Fruit fly (Drosophila melanogaster): ENCODE measurements around the gene CG42832.
A peak's percentile ranks its signal among the peaks of the same experiment; 100 is the strongest.

Gene CG42832

DNA sequence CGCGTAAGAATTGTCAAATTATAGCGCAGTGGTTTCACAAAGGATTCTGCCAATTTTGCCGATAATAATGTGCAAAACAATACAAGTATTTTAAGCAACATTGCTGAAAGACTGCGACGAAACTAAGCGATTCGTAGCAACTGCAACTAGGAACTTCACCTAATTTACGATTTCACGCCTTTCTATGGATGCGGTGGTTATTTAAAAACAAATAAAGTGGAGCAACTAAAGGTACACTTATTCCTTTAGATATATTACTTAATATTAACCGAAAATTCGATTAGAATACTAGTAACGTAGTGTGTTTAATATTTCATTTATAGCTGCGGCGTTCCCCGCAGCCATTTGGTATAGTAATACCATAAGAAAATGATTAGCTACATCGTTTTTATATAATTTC is 36.0 kb downstream of the CG42832 start, which contains the start of gene CG6071:
Gene CG6071 (minus strand): TSS at position 101 of the 400 bp plus-strand sequence.
- TF ChIP-seq bab1 (GFP tag; optimal IDR thresholded peaks at IDR 0.05) (no peak), pad (GFP tag; optimal IDR thresholded peaks at IDR 0.05) (no peak), CG1620 (GFP tag; optimal IDR thresholded peaks at IDR 0.05) (no peak), cnc (optimal IDR thresholded peaks at IDR 0.05) (no peak), CG14711 (tag; optimal IDR thresholded peaks at IDR 0.05) (no peak), Crg-1 (GFP tag; optimal IDR thresholded peaks at IDR 0.05) (no peak), CG11617 (GFP tag; optimal IDR thresholded peaks at IDR 0.05) (no peak), CG7101 (tag; optimal IDR thresholded peaks at IDR 0.05) (no peak), CG7045 (GFP tag; optimal IDR thresholded peaks at IDR 0.05) (no peak), CG33017 (tag; optimal IDR thresholded peaks at IDR 0.05) (no peak), toe (GFP tag; optimal IDR thresholded peaks at IDR 0.05) (no peak), Mnt (GFP tag; optimal IDR thresholded peaks at IDR 0.05) (no peak), cic (GFP tag; optimal IDR thresholded peaks at IDR 0.05) (no peak), Hr96 (GFP tag; optimal IDR thresholded peaks at IDR 0.05) (no peak), Clk (GFP tag; optimal IDR thresholded peaks at IDR 0.05) (no peak), CG12768 (GFP tag; optimal IDR thresholded peaks at IDR 0.05) (no peak), kay (GFP tag; ENCODE audit: borderline replicate concordance) (no peak)

DNA sequence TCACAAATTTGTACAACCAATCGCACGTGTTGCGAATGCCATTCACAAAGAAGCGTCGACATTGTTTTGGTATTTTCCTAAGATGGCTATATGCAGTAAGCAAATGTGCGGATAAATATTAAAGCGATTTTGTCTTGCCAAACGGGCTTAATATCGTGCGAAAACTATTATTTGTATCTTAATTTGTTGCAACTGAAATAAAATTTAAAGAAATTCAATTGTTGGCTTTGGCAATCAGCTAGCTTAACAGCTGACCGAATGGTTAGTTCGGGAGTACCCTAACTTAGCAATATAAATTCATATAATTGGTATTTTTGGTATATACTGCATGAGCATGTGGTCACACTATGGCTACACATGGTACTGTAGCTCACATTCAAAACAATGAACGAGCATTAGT is 38.5 kb downstream of the CG42832 start, which contains the start of the genes RIOK1 and Polr3H:
Gene RIOK1 (minus strand): TSS at position 65 of the 400 bp plus-strand sequence.
Gene Polr3H (plus strand): TSS at position 347 of the 400 bp plus-strand sequence.
- peak; percentile 60 for TF ChIP-seq CG1620 (GFP tag; optimal IDR thresholded peaks at IDR 0.05)
- TF ChIP-seq CG12768 (GFP tag; optimal IDR thresholded peaks at IDR 0.05): peak; percentile 52
- TF ChIP-seq ovo (GFP tag; optimal IDR thresholded peaks at IDR 0.05): no peak
- TF ChIP-seq CG11617 (GFP tag; optimal IDR thresholded peaks at IDR 0.05): peak; percentile 72
- no peak for TF ChIP-seq cnc (optimal IDR thresholded peaks at IDR 0.05)
- TF ChIP-seq CG33017 (tag; optimal IDR thresholded peaks at IDR 0.05): no peak
- no peak for TF ChIP-seq kay (GFP tag; ENCODE audit: borderline replicate concordance)
- TF ChIP-seq CG5204 (GFP tag; optimal IDR thresholded peaks at IDR 0.05): peak; percentile 57
- TF ChIP-seq Clk (GFP tag; optimal IDR thresholded peaks at IDR 0.05): peak; percentile 27
- peak; percentile 53 for TF ChIP-seq CG7101 (tag; optimal IDR thresholded peaks at IDR 0.05)
- TF ChIP-seq cic (GFP tag; optimal IDR thresholded peaks at IDR 0.05): no peak
- TF ChIP-seq Hr96 (GFP tag; optimal IDR thresholded peaks at IDR 0.05): peak; percentile 59
- peak; percentile 76 for TF ChIP-seq bab1 (GFP tag; optimal IDR thresholded peaks at IDR 0.05)
- peak; percentile 99 for TF ChIP-seq Mnt (GFP tag; optimal IDR thresholded peaks at IDR 0.05)
- peak; percentile 27 for TF ChIP-seq CG7045 (GFP tag; optimal IDR thresholded peaks at IDR 0.05)
- TF ChIP-seq CG14711 (tag; optimal IDR thresholded peaks at IDR 0.05): peak; percentile 67
- TF ChIP-seq tj (GFP tag; optimal IDR thresholded peaks at IDR 0.05): peak; percentile 11
- peak; percentile 35 for TF ChIP-seq toe (GFP tag; optimal IDR thresholded peaks at IDR 0.05)
- peak; percentile 17 for TF ChIP-seq pad (GFP tag; optimal IDR thresholded peaks at IDR 0.05)
- peak; percentile 56 for TF ChIP-seq Crg-1 (GFP tag; optimal IDR thresholded peaks at IDR 0.05)

DNA sequence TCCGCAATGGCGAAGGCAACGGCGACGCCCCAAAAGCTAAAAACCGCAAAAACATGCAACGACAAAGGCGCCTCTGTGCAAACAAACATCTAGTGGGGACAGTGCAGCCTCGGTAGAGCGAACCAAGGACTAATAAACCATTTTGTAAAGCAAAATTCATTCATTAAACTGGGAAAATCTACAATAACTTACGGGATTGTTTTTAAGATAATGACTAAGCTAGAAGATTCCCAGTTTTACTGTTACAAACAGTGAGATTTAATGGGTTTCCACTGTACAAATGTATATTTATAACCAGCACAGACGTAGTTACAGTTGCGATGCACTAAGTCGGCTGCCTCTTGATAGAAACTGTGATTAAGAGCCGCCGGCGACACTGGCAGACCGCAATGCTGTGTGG is 46.3 kb downstream of the CG42832 start:
- TF ChIP-seq CG11617 (GFP tag; optimal IDR thresholded peaks at IDR 0.05) (peak; percentile 1), CG14711 (tag; optimal IDR thresholded peaks at IDR 0.05) (peak; percentile 62), Clk (GFP tag; optimal IDR thresholded peaks at IDR 0.05) (peak; percentile 40), CG12768 (GFP tag; optimal IDR thresholded peaks at IDR 0.05) (peak; percentile 75), tj (GFP tag; optimal IDR thresholded peaks at IDR 0.05) (no peak), kay (GFP tag; ENCODE audit: borderline replicate concordance) (no peak), cnc (optimal IDR thresholded peaks at IDR 0.05) (no peak), Mnt (GFP tag; optimal IDR thresholded peaks at IDR 0.05) (peak; percentile 3), CG7101 (tag; optimal IDR thresholded peaks at IDR 0.05) (peak; percentile 66), Hr96 (GFP tag; optimal IDR thresholded peaks at IDR 0.05) (peak; percentile 35), pad (GFP tag; optimal IDR thresholded peaks at IDR 0.05) (peak; percentile 10), toe (GFP tag; optimal IDR thresholded peaks at IDR 0.05) (peak; percentile 51), CG1620 (GFP tag; optimal IDR thresholded peaks at IDR 0.05) (no peak), bab1 (GFP tag; optimal IDR thresholded peaks at IDR 0.05) (no peak), CG33017 (tag; optimal IDR thresholded peaks at IDR 0.05) (peak; percentile 77), Crg-1 (GFP tag; optimal IDR thresholded peaks at IDR 0.05) (no peak), ovo (GFP tag; optimal IDR thresholded peaks at IDR 0.05) (no peak), CG5204 (GFP tag; optimal IDR thresholded peaks at IDR 0.05) (peak; percentile 52), cic (GFP tag; optimal IDR thresholded peaks at IDR 0.05) (no peak), CG7045 (GFP tag; optimal IDR thresholded peaks at IDR 0.05) (peak; percentile 64)

Data from whole organism, adult.